Worm (Caenorhabditis elegans) whole organism, L2 larva: ENCODE data around the gene nipi-3.

Experiments used
- C34F6.9 ChIP-seq: fragments of 150-350 bp; optimal IDR thresholded peaks from 2 replicates; lab custom pipeline; 2014; ENCODE audit warnings: missing biosample characterization, missing genetic modification characterization
- R02D3.7 ChIP-seq: fragments of 150-350 bp; optimal IDR thresholded peaks from 2 replicates; lab custom pipeline; 2014; ENCODE audit warnings: missing biosample characterization, missing genetic modification characterization
- Y55F3AM.14 ChIP-seq: fragments of 200-800 bp; sonication (Bioruptor generic); optimal IDR thresholded peaks from 2 replicates; lab custom pipeline; 2018; ENCODE audit warnings: mild to moderate bottlenecking, missing genetic modification characterization, missing compliant biosample characterization
- ZK546.5 ChIP-seq: sonication (generic microtip); optimal IDR thresholded peaks from 2 replicates; lab custom pipeline; 2017; ENCODE audit warnings: missing biosample characterization, missing genetic modification characterization
- blmp-1 ChIP-seq: sonication (generic microtip); optimal IDR thresholded peaks from 2 replicates; lab custom pipeline; 2017; ENCODE audit warnings: missing genetic modification characterization, mild to moderate bottlenecking, missing compliant biosample characterization, antibody characterized with exemption, moderate library complexity; ENCODE audit not compliant: insufficient read depth
- ceh-16 ChIP-seq: fragments of 150-350 bp; optimal IDR thresholded peaks from 2 replicates; lab custom pipeline; 2014; ENCODE audit warnings: missing biosample characterization, missing genetic modification characterization
- crh-2 ChIP-seq: sonication (generic microtip); optimal IDR thresholded peaks from 2 replicates; lab custom pipeline; 2017; ENCODE audit warnings: missing biosample characterization, missing genetic modification characterization
- elt-1 ChIP-seq: fragments of 150-350 bp; optimal IDR thresholded peaks from 2 replicates; lab custom pipeline; 2014; ENCODE audit warnings: missing biosample characterization, missing genetic modification characterization
- elt-3 ChIP-seq: sonication (generic microtip); optimal IDR thresholded peaks from 2 replicates; lab custom pipeline; 2017; ENCODE audit warnings: missing biosample characterization, missing genetic modification characterization
- lin-13 ChIP-seq: fragments of 150-350 bp; optimal IDR thresholded peaks from 2 replicates; lab custom pipeline; 2014; ENCODE audit warnings: missing biosample characterization, missing genetic modification reagents, missing genetic modification characterization
- lsy-2 ChIP-seq, 2 experiments: fragments of 150-350 bp in 1 of 2; sonication (generic microtip) in 1 of 2; optimal IDR thresholded peaks; 2 replicates each; lab custom pipeline; 2014 to 2017; ENCODE audit warnings: missing biosample characterization in 2 of 2, missing genetic modification characterization in 2 of 2
- mab-5 ChIP-seq: fragments of 150-350 bp; optimal IDR thresholded peaks from 2 replicates; lab custom pipeline; 2014; ENCODE audit warnings: missing biosample characterization, missing genetic modification characterization
- mbf-1 ChIP-seq: sonication (generic microtip); optimal IDR thresholded peaks from 2 replicates; lab custom pipeline; 2017; ENCODE audit warnings: missing biosample characterization, missing genetic modification characterization
- mdl-1 ChIP-seq, 2 experiments: fragments of 150-350 bp in 1 of 2; sonication (generic microtip) in 1 of 2; optimal IDR thresholded peaks; 2 replicates each; lab custom pipeline; 2017; ENCODE audit warnings: missing biosample characterization in 2 of 2, missing genetic modification characterization in 2 of 2
- nhr-10 ChIP-seq: sonication (generic microtip); optimal IDR thresholded peaks from 2 replicates; lab custom pipeline; 2017; ENCODE audit warnings: missing biosample characterization, missing genetic modification characterization
- nhr-12 ChIP-seq: fragments of 150-350 bp; optimal IDR thresholded peaks from 2 replicates; lab custom pipeline; 2014; ENCODE audit warnings: missing biosample characterization, missing genetic modification characterization
- nhr-129 ChIP-seq: fragments of 150-350 bp; optimal IDR thresholded peaks from 2 replicates; lab custom pipeline; 2014; ENCODE audit warnings: missing biosample characterization, missing genetic modification characterization
- nhr-21 ChIP-seq: fragments of 150-350 bp; optimal IDR thresholded peaks from 2 replicates; lab custom pipeline; 2014; ENCODE audit warnings: missing biosample characterization, missing genetic modification characterization
- nhr-23 ChIP-seq: fragments of 150-350 bp; optimal IDR thresholded peaks from 2 replicates; lab custom pipeline; 2014; ENCODE audit warnings: missing biosample characterization, missing genetic modification reagents, missing genetic modification characterization
- nhr-237 ChIP-seq: fragments of 150-350 bp; optimal IDR thresholded peaks from 2 replicates; lab custom pipeline; 2014; ENCODE audit warnings: missing biosample characterization, missing genetic modification characterization
- nhr-6 ChIP-seq: fragments of 150-350 bp; optimal IDR thresholded peaks from 2 replicates; lab custom pipeline; 2014; ENCODE audit warnings: missing biosample characterization, missing genetic modification characterization
- peb-1 ChIP-seq: fragments of 150-350 bp; optimal IDR thresholded peaks from 2 replicates; lab custom pipeline; 2014; ENCODE audit warnings: missing biosample characterization, missing genetic modification characterization
- sem-4 ChIP-seq: fragments of 150-350 bp; optimal IDR thresholded peaks from 2 replicates; lab custom pipeline; 2014; ENCODE audit warnings: missing biosample characterization, missing genetic modification reagents, missing genetic modification characterization
- skn-1 ChIP-seq: sonication (generic microtip); optimal IDR thresholded peaks from 2 replicates; lab custom pipeline; 2017; ENCODE audit warnings: missing biosample characterization, missing genetic modification characterization
- sma-3 ChIP-seq: sonication (generic microtip); optimal IDR thresholded peaks from 2 replicates; lab custom pipeline; 2016; ENCODE audit warnings: missing genetic modification reagents, missing genetic modification characterization, missing compliant biosample characterization
- sma-9 ChIP-seq, 2 experiments: fragments of 150-350 bp in 1 of 2; sonication (generic microtip) in 1 of 2; optimal IDR thresholded peaks; 2 replicates each; lab custom pipeline; 2014 to 2016; ENCODE audit warnings: missing genetic modification characterization in 2 of 2, mild to moderate bottlenecking in 1 of 2, missing biosample characterization in 1 of 2, missing compliant biosample characterization in 1 of 2, missing genetic modification reagents in 1 of 2, moderate library complexity in 1 of 2
- snpc-4 ChIP-seq: fragments of 150-350 bp; optimal IDR thresholded peaks from 2 replicates; lab custom pipeline; 2014; ENCODE audit warnings: missing biosample characterization, missing genetic modification characterization
- unc-39 ChIP-seq: fragments of 150-350 bp; optimal IDR thresholded peaks from 2 replicates; lab custom pipeline; 2014; ENCODE audit warnings: missing biosample characterization, missing genetic modification characterization
- unc-55 ChIP-seq: fragments of 150-350 bp; sonication (generic microtip); optimal IDR thresholded peaks from 3 replicates; lab custom pipeline; 2014; ENCODE audit warnings: missing biosample characterization, missing genetic modification reagents, missing genetic modification characterization
- unc-62 ChIP-seq: fragments of 150-350 bp; optimal IDR thresholded peaks from 2 replicates; lab custom pipeline; 2014; ENCODE audit warnings: missing biosample characterization, missing genetic modification reagents, missing genetic modification characterization
- ztf-1 ChIP-seq: fragments of 200-800 bp; sonication (Bioruptor generic); conservative IDR thresholded peaks from 2 replicates; pipeline ENCODE4 v1.3.6; 2022; ENCODE audit warnings: missing genetic modification characterization, missing compliant biosample characterization

The nipi-3 gene

ce11 chrX:15585144-15585543 lies 22.6 kb upstream of the nipi-3 start:
- no peak for TF ChIP-seq nhr-10 (tag; lab: Kevin White, UChicago)
- TF ChIP-seq snpc-4 (tag; lab: Kevin White, UChicago), result no peak
- no peak for TF ChIP-seq lsy-2 (tag; optimal IDR thresholded peaks at IDR 0.05; lab: Kevin White, UChicago)
- TF ChIP-seq sem-4, result no peak
- no peak for TF ChIP-seq C34F6.9
- TF ChIP-seq blmp-1 (tag; lab: Kevin White, UChicago), result no peak
- no peak for TF ChIP-seq sma-3
- no peak for TF ChIP-seq elt-3 (tag; lab: Kevin White, UChicago)
- no peak for TF ChIP-seq ztf-1 (GFP tag; lab: Robert Waterston, UW)
- no peak for TF ChIP-seq mab-5
- TF ChIP-seq sma-9 (GFP tag; optimal IDR thresholded peaks at IDR 0.05; lab: Kevin White, UChicago), result no peak
- no peak for TF ChIP-seq sma-9 (tag; optimal IDR thresholded peaks at IDR 0.05; lab: Kevin White, UChicago)
- TF ChIP-seq mdl-1 (tag; optimal IDR thresholded peaks at IDR 0.05; lab: Kevin White, UChicago), result no peak
- no peak for TF ChIP-seq nhr-21 (tag; lab: Kevin White, UChicago)

- TF ChIP-seq elt-1 (tag; lab: Kevin White, UChicago) (no peak), snpc-4 (tag; lab: Kevin White, UChicago) (peak; percentile 53)
Observed at ce11 chrX:15586192-15586591, 21.6 kb upstream of the nipi-3 start.

ce11 chrX:15590347-15590928 lies 17.3 kb upstream of the nipi-3 start, which contains the start of gene gas-1:
Gene gas-1, minus strand, starts transcription at chrX:15590397.
- TF ChIP-seq Y55F3AM.14 (GFP tag; lab: Kevin White, UChicago) (no peak), lsy-2 (tag; optimal IDR thresholded peaks at IDR 0.05; lab: Kevin White, UChicago) (peak in 1 of 2 experiments; percentile 36), unc-39 (tag; lab: Kevin White, UChicago) (no peak), nhr-129 (peak; percentile 23), sma-3 (no peak), R02D3.7 (no peak), peb-1 (tag; lab: Kevin White, UChicago) (no peak), ceh-16 (no peak), unc-55 (GFP tag; lab: Kevin White, UChicago) (peak; percentile 54), crh-2 (tag; lab: Kevin White, UChicago) (peak; percentile 1)

- TF ChIP-seq blmp-1 (tag; lab: Kevin White, UChicago) (no peak), sma-3 (no peak), unc-62 (GFP tag; lab: Kevin White, UChicago) (no peak), nhr-21 (tag; lab: Kevin White, UChicago) (no peak), unc-39 (tag; lab: Kevin White, UChicago) (no peak), nhr-23 (tag; lab: Kevin White, UChicago) (no peak), mab-5 (no peak), snpc-4 (tag; lab: Kevin White, UChicago) (no peak), ztf-1 (GFP tag; lab: Robert Waterston, UW) (no peak), ZK546.5 (no peak)
Observed at ce11 chrX:15591068-15591467, 16.7 kb upstream of the nipi-3 start, which contains the start of gene usp-33. Gene usp-33, plus strand, starts transcription at chrX:15591368.

DNA sequence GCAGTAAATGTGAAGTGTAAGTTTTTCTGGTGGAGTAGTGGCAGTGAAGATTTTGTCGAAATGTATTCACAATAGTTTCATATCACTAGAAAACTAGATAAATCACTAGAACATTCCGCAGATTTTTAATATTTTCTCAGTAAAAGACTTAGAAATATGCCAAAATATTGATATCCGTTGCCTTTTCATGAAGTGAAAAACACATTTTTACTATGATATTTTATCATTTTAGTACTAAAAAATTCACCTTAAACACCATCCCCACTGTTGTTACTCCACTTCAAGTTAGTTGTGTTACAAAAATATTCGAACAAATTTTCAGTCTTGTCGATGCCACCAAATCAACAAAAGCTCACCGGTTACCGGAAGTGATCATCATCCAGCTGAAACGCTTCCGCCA lies 14.4 kb upstream of the nipi-3 start:
- TF ChIP-seq snpc-4 (tag; lab: Kevin White, UChicago), result no peak
- TF ChIP-seq mbf-1 (tag; lab: Kevin White, UChicago), result no peak
- no peak for TF ChIP-seq lin-13 (GFP tag; lab: Kevin White, UChicago)
- TF ChIP-seq unc-62 (GFP tag; lab: Kevin White, UChicago), result no peak
- no peak for TF ChIP-seq unc-55 (GFP tag; lab: Kevin White, UChicago)
- no peak for TF ChIP-seq nhr-10 (tag; lab: Kevin White, UChicago)
- no peak for TF ChIP-seq nhr-237 (tag; lab: Kevin White, UChicago)
- no peak for TF ChIP-seq skn-1 (tag; lab: Kevin White, UChicago)
- no peak for TF ChIP-seq crh-2 (tag; lab: Kevin White, UChicago)
- TF ChIP-seq elt-3 (tag; lab: Kevin White, UChicago), result no peak
- no peak for TF ChIP-seq peb-1 (tag; lab: Kevin White, UChicago)
- no peak for TF ChIP-seq Y55F3AM.14 (GFP tag; lab: Kevin White, UChicago)
- no peak for TF ChIP-seq nhr-6 (tag; lab: Kevin White, UChicago)
- no peak for TF ChIP-seq R02D3.7
- no peak for TF ChIP-seq sma-9 (GFP tag; optimal IDR thresholded peaks at IDR 0.05; lab: Kevin White, UChicago)
- TF ChIP-seq sma-9 (tag; optimal IDR thresholded peaks at IDR 0.05; lab: Kevin White, UChicago), result no peak
- TF ChIP-seq nhr-21 (tag; lab: Kevin White, UChicago), result no peak
- TF ChIP-seq mab-5, result no peak
- TF ChIP-seq nhr-12 (tag; lab: Kevin White, UChicago), result no peak
- TF ChIP-seq lsy-2 (tag; optimal IDR thresholded peaks at IDR 0.05; lab: Kevin White, UChicago), result no peak
